Fruit fly (Drosophila melanogaster) whole organism, embryonic: Measurements from ENCODE around the gene AP-1-2beta.

Source experiments
- CG10267 ChIP-seq: fragments of 200-800 bp; sonication (Bioruptor generic); optimal IDR thresholded peaks from 2 replicates; lab custom pipeline; 2018; ENCODE audit warnings: missing biosample characterization, mild to moderate bottlenecking, missing genetic modification characterization, moderate library complexity
- CG10979 ChIP-seq: fragments of 200-800 bp; sonication (Bioruptor generic); optimal IDR thresholded peaks from 2 replicates; lab custom pipeline; 2018; ENCODE audit warnings: missing biosample characterization, mild to moderate bottlenecking, missing genetic modification characterization, moderate library complexity
- CG12391 ChIP-seq: fragments of 200-800 bp; sonication (Bioruptor generic); optimal IDR thresholded peaks from 3 replicates; lab custom pipeline; 2018; ENCODE audit warnings: missing biosample characterization, mild to moderate bottlenecking, missing genetic modification characterization, moderate library complexity
- CG13424 ChIP-seq: fragments of 200-800 bp; sonication (Bioruptor generic); optimal IDR thresholded peaks from 2 replicates; lab custom pipeline; 2019; ENCODE audit warnings: missing biosample characterization, mild to moderate bottlenecking, missing genetic modification characterization, moderate library complexity
- CG13775 ChIP-seq: fragments of 200-800 bp; sonication (Bioruptor generic); optimal IDR thresholded peaks from 3 replicates; lab custom pipeline; 2017; ENCODE audit warnings: missing biosample characterization, mild to moderate bottlenecking, missing genetic modification characterization
- CG13894 ChIP-seq: fragments of 200-800 bp; sonication (Bioruptor generic); optimal IDR thresholded peaks from 3 replicates; lab custom pipeline; 2018; ENCODE audit warnings: missing biosample characterization, mild to moderate bottlenecking, missing genetic modification characterization, moderate library complexity
- CG16815 ChIP-seq: fragments of 200-800 bp; sonication (Bioruptor generic); optimal IDR thresholded peaks from 3 replicates; lab custom pipeline; 2017; ENCODE audit warnings: missing biosample characterization, mild to moderate bottlenecking, missing genetic modification characterization
- CG17361 ChIP-seq: fragments of 200-800 bp; sonication (Bioruptor generic); IDR thresholded peaks from 3 replicates; pipeline ENCODE4 v1.3.6; 2022; ENCODE audit warnings: missing biosample characterization, missing genetic modification characterization
- CG18619 ChIP-seq: fragments of 200-800 bp; sonication (Bioruptor generic); optimal IDR thresholded peaks from 3 replicates; lab custom pipeline; 2017; ENCODE audit warnings: missing biosample characterization, mild to moderate bottlenecking, missing genetic modification characterization
- CG2199 ChIP-seq: fragments of 200-800 bp; sonication (Bioruptor generic); IDR thresholded peaks from 3 replicates; pipeline ENCODE4 v1.3.6; 2022; ENCODE audit warnings: missing biosample characterization, missing genetic modification characterization
- CG30403 ChIP-seq: fragments of 200-800 bp; sonication (Bioruptor generic); optimal IDR thresholded peaks from 3 replicates; lab custom pipeline; 2016; ENCODE audit warnings: missing biosample characterization, missing genetic modification characterization
- CG3065 ChIP-seq: fragments of 200-800 bp; sonication (Bioruptor generic); optimal IDR thresholded peaks from 2 replicates; lab custom pipeline; 2016; ENCODE audit warnings: missing biosample characterization, missing genetic modification characterization
- CG33557 ChIP-seq: fragments of 200-800 bp; sonication (Bioruptor generic); optimal IDR thresholded peaks from 2 replicates; lab custom pipeline; 2019; ENCODE audit warnings: missing biosample characterization, mild to moderate bottlenecking, missing genetic modification characterization, moderate library complexity
- CG4820 ChIP-seq: fragments of 200-800 bp; sonication (Bioruptor generic); optimal IDR thresholded peaks from 3 replicates; lab custom pipeline; 2016; ENCODE audit warnings: missing biosample characterization, missing genetic modification characterization
- CG5953 ChIP-seq: fragments of 200-800 bp; sonication (Bioruptor generic); IDR thresholded peaks from 2 replicates; pipeline ENCODE4 v1.3.6; 2022; ENCODE audit warnings: missing biosample characterization, missing genetic modification characterization
- CG7786 ChIP-seq: fragments of 200-800 bp; sonication (Bioruptor generic); optimal IDR thresholded peaks from 2 replicates; lab custom pipeline; 2016; ENCODE audit warnings: missing biosample characterization, missing genetic modification characterization
- CG8359 ChIP-seq: fragments of 200-800 bp; sonication (Bioruptor generic); optimal IDR thresholded peaks from 2 replicates; lab custom pipeline; 2017; ENCODE audit warnings: missing biosample characterization, mild to moderate bottlenecking, missing genetic modification characterization, borderline replicate concordance
- CTCF ChIP-seq: fragments of 200-800 bp; sonication (Bioruptor generic); optimal IDR thresholded peaks from 2 replicates; lab custom pipeline; 2017; ENCODE audit warnings: missing biosample characterization, mild to moderate bottlenecking, missing genetic modification characterization, moderate library complexity
- CoRest ChIP-seq: fragments of 200-800 bp; sonication (Bioruptor generic); optimal IDR thresholded peaks from 3 replicates; lab custom pipeline; 2018; ENCODE audit warnings: missing biosample characterization, mild to moderate bottlenecking, missing genetic modification characterization, moderate library complexity
- Deaf1 ChIP-seq: fragments of 200-800 bp; optimal IDR thresholded peaks from 3 replicates; lab custom pipeline; 2019; ENCODE audit warnings: missing biosample characterization, mild to moderate bottlenecking, missing genetic modification characterization, moderate library complexity
- Dip2 ChIP-seq: fragments of 200-800 bp; sonication (Bioruptor generic); IDR thresholded peaks from 2 replicates; pipeline ENCODE4 v1.3.6; 2022; ENCODE audit warnings: missing biosample characterization, missing genetic modification characterization
- Dref ChIP-seq: fragments of 200-800 bp; sonication (Bioruptor generic); IDR thresholded peaks from 2 replicates; pipeline ENCODE4 v1.3.6; 2022; ENCODE audit warnings: missing biosample characterization, missing genetic modification characterization
- GATAe ChIP-seq: fragments of 200-800 bp; sonication (Bioruptor generic); conservative IDR thresholded peaks from 2 replicates; pipeline ENCODE4 v1.3.6; 2022; ENCODE audit warnings: missing biosample characterization, missing genetic modification characterization
- HLHmδ ChIP-seq: fragments of 200-800 bp; sonication (Bioruptor generic); optimal IDR thresholded peaks from 2 replicates; lab custom pipeline; 2018; ENCODE audit warnings: missing biosample characterization, mild to moderate bottlenecking, missing genetic modification characterization, moderate library complexity
- Kr ChIP-seq: fragments of 200-800 bp; sonication (Bioruptor generic); optimal IDR thresholded peaks from 2 replicates; lab custom pipeline; 2017; ENCODE audit warnings: missing biosample characterization, mild to moderate bottlenecking, missing genetic modification characterization
- MTF-1 ChIP-seq: fragments of 200-800 bp; sonication (Bioruptor generic); optimal IDR thresholded peaks from 2 replicates; lab custom pipeline; 2018; ENCODE audit warnings: missing biosample characterization, mild to moderate bottlenecking, missing genetic modification characterization, borderline replicate concordance
- Max ChIP-seq: fragments of 200-800 bp; sonication (Bioruptor generic); optimal IDR thresholded peaks from 2 replicates; lab custom pipeline; 2016; ENCODE audit warnings: missing biosample characterization, mild to moderate bottlenecking, missing genetic modification characterization
- Med ChIP-seq: fragments of 200-800 bp; sonication (Bioruptor generic); peaks from one replicate; lab custom pipeline; 2016; ENCODE audit warnings: missing biosample characterization, missing genetic modification characterization, mild to moderate bottlenecking, inconsistent platforms, moderate library complexity
- Neu2 ChIP-seq: fragments of 200-800 bp; sonication (Bioruptor generic); optimal IDR thresholded peaks from 3 replicates; lab custom pipeline; 2016; ENCODE audit warnings: missing biosample characterization, missing genetic modification characterization, borderline replicate concordance
- Opbp ChIP-seq: fragments of 200-800 bp; sonication (Bioruptor generic); IDR thresholded peaks from 3 replicates; pipeline ENCODE4 v1.3.6; 2022; ENCODE audit warnings: missing biosample characterization, missing genetic modification characterization; ENCODE audit not compliant: partially characterized antibody
- Pdp1 ChIP-seq, 2 experiments: fragments of 200-800 bp; sonication (Bioruptor generic); optimal IDR thresholded peaks; 3 replicates each; lab custom pipeline; 2016; ENCODE audit warnings: missing biosample characterization in 2 of 2, missing genetic modification characterization in 2 of 2, mild to moderate bottlenecking in 1 of 2, moderate library complexity in 1 of 2
- Ptx1 ChIP-seq: fragments of 200-800 bp; sonication (Bioruptor generic); IDR thresholded peaks from 2 replicates; pipeline ENCODE4 v1.3.6; 2022; ENCODE audit warnings: missing biosample characterization, missing genetic modification characterization
- YL-1 ChIP-seq: fragments of 200-800 bp; sonication (Bioruptor generic); optimal IDR thresholded peaks from 3 replicates; lab custom pipeline; 2017; ENCODE audit warnings: missing biosample characterization, mild to moderate bottlenecking, missing genetic modification characterization
- al ChIP-seq: fragments of 200-800 bp; sonication (Bioruptor generic); IDR thresholded peaks from 2 replicates; pipeline ENCODE4 v1.3.6; 2022; ENCODE audit warnings: missing biosample characterization, missing genetic modification characterization
- crol ChIP-seq: fragments of 200-800 bp; sonication (Bioruptor generic); IDR thresholded peaks from 2 replicates; pipeline ENCODE4 v1.3.6; 2022; ENCODE audit warnings: missing biosample characterization, missing genetic modification characterization
- ewg ChIP-seq: fragments of 200-800 bp; sonication (Bioruptor generic); optimal IDR thresholded peaks from 3 replicates; lab custom pipeline; 2017; ENCODE audit warnings: mild to moderate bottlenecking, missing biosample characterization, missing genetic modification reagents, missing genetic modification characterization
- gem ChIP-seq: fragments of 200-800 bp; sonication (Bioruptor generic); optimal IDR thresholded peaks from 2 replicates; lab custom pipeline; 2019; ENCODE audit warnings: missing biosample characterization, mild to moderate bottlenecking, missing genetic modification characterization, moderate library complexity
- gfzf ChIP-seq: fragments of 200-800 bp; sonication (Bioruptor generic); optimal IDR thresholded peaks from 2 replicates; lab custom pipeline; 2016; ENCODE audit warnings: missing biosample characterization, mild to moderate bottlenecking, missing genetic modification characterization, moderate library complexity
- kay ChIP-seq: fragments of 200-800 bp; sonication (Bioruptor generic); optimal IDR thresholded peaks from 2 replicates; lab custom pipeline; 2016; ENCODE audit warnings: missing biosample characterization, missing genetic modification characterization
- knrl ChIP-seq: fragments of 200-800 bp; sonication (Bioruptor generic); IDR thresholded peaks from 3 replicates; pipeline ENCODE4 v1.3.6; 2022; ENCODE audit warnings: missing biosample characterization, missing genetic modification characterization; ENCODE audit not compliant: partially characterized antibody
- luna ChIP-seq: fragments of 200-800 bp; sonication (Bioruptor generic); optimal IDR thresholded peaks from 2 replicates; lab custom pipeline; 2016; ENCODE audit warnings: missing biosample characterization, missing genetic modification characterization
- odd ChIP-seq: fragments of 200-800 bp; sonication (Bioruptor generic); optimal IDR thresholded peaks from 2 replicates; lab custom pipeline; 2017; ENCODE audit warnings: missing biosample characterization, mild to moderate bottlenecking, missing genetic modification characterization
- tgo ChIP-seq: fragments of 200-800 bp; sonication (Bioruptor generic); IDR thresholded peaks from 3 replicates; pipeline ENCODE4 v1.3.6; 2022; ENCODE audit warnings: missing biosample characterization, missing genetic modification characterization
- unpg ChIP-seq: fragments of 200-800 bp; sonication (Bioruptor generic); optimal IDR thresholded peaks from 3 replicates; lab custom pipeline; 2018; ENCODE audit warnings: missing biosample characterization, mild to moderate bottlenecking, missing genetic modification characterization, moderate library complexity
- wdn ChIP-seq: fragments of 200-800 bp; sonication (Bioruptor generic); IDR thresholded peaks from 2 replicates; pipeline ENCODE4 v1.3.6; 2022; ENCODE audit warnings: missing biosample characterization, missing genetic modification characterization
- yki ChIP-seq: fragments of >200 bp; optimal IDR thresholded peaks from 3 replicates; lab custom pipeline; 2018
- z ChIP-seq: fragments of 200-800 bp; sonication (Bioruptor generic); IDR thresholded peaks from 3 replicates; pipeline ENCODE4 v1.3.6; 2022; ENCODE audit warnings: missing biosample characterization, missing genetic modification characterization

AP-1-2beta gene

DNA sequence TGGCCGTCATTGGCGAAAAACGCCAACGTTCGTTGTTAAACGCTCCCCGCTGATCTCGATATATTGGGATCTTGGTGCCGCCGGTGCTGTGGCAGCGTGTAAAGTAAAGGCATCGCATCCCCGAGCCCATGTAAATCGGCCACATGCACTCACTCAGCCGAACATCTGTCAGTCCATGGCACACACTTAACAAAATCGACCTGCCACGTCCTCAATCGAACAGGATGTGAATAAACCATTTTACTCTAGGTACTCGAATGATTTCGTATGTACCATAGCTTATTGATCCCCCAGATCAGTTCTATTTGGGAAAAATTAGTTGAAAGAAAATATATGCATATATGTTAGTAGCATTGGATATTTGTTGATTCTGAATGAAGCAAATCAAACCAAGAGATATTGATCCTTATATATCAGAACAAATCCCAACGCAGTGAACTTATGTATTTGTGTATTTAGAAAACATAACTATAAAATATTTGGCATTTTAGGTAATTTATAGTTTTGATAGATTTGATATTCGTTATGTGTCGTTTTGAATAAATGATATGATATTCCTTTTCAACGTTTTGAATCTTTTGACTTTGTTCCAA, 14.4 kb upstream of the AP-1-2beta start (continued):
- TF ChIP-seq CG8359 (GFP tag; lab: Kevin White, UChicago): no peak
- no peak for TF ChIP-seq tgo
- TF ChIP-seq CG30403: no peak
- TF ChIP-seq CG13775: no peak
- no peak for TF ChIP-seq CG13424 (tag; lab: Kevin White, UChicago)
- no peak for TF ChIP-seq CG4820
- TF ChIP-seq CG10267 (tag; lab: Kevin White, UChicago): peak; percentile 2
- peak; percentile 10 for TF ChIP-seq CG33557 (GFP tag; lab: Kevin White, UChicago)
- TF ChIP-seq gfzf (GFP tag; lab: Kevin White, UChicago): no peak
- TF ChIP-seq Max (GFP tag; lab: Kevin White, UChicago): no peak
- no peak for TF ChIP-seq al (GFP tag; lab: Robert Waterston, UW)
- TF ChIP-seq gem (tag; lab: Kevin White, UChicago): peak; percentile 27
- TF ChIP-seq CG3065 (GFP tag; lab: Kevin White, UChicago): no peak
- peak; percentile 31 for TF ChIP-seq Med (GFP tag; lab: Kevin White, UChicago)
- TF ChIP-seq Neu2: no peak
- no peak for TF ChIP-seq HLHmδ (GFP tag; lab: Kevin White, UChicago)
- no peak for TF ChIP-seq Kr (GFP tag; lab: Kevin White, UChicago)
- TF ChIP-seq CG10979: peak; percentile 16
- TF ChIP-seq wdn (GFP tag; lab: Robert Waterston, UW): no peak
- no peak for TF ChIP-seq luna (GFP tag; lab: Kevin White, UChicago)
- no peak for TF ChIP-seq kay
- no peak for TF ChIP-seq CG5953 (GFP tag; lab: Robert Waterston, UW)
- TF ChIP-seq CG12391 (tag; lab: Kevin White, UChicago): peak; percentile 8
- peak; percentile 64; the same call in 2 of the 3 replicates for TF ChIP-seq CG17361 (GFP tag; lab: Robert Waterston, UW)

DNA sequence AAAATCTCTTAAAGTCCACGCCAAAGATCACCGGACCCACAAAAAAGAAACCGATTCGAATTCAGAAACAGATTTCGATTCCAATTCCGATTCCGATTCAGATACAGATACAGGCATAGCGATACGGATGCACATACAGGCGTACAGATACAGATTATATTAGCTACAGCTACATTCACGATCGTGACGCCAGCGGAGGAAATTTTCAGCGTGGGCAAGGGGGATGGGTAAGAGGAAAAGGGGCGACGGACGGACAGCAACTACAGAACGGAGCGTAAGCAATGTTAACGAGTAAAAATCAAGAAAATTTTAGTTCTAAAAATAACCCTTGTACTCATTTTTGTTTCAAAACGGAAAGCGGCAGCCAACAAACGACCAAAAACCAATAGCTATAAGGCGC, 13.8 kb upstream of the AP-1-2beta start:
- TF ChIP-seq crol (GFP tag; lab: Robert Waterston, UW) (peak; percentile 75; the same call in 1 of the 2 replicates), Deaf1 (tag; lab: Kevin White, UChicago) (peak; percentile 10), z (GFP tag; lab: Robert Waterston, UW) (0 out of 3 replicates have a peak, but pooled peaks have one; percentile 45), CG18619 (GFP tag; lab: Kevin White, UChicago) (no peak), CG2199 (GFP tag; lab: Robert Waterston, UW) (peak; percentile 54; the same call in 2 of the 3 replicates)

DNA sequence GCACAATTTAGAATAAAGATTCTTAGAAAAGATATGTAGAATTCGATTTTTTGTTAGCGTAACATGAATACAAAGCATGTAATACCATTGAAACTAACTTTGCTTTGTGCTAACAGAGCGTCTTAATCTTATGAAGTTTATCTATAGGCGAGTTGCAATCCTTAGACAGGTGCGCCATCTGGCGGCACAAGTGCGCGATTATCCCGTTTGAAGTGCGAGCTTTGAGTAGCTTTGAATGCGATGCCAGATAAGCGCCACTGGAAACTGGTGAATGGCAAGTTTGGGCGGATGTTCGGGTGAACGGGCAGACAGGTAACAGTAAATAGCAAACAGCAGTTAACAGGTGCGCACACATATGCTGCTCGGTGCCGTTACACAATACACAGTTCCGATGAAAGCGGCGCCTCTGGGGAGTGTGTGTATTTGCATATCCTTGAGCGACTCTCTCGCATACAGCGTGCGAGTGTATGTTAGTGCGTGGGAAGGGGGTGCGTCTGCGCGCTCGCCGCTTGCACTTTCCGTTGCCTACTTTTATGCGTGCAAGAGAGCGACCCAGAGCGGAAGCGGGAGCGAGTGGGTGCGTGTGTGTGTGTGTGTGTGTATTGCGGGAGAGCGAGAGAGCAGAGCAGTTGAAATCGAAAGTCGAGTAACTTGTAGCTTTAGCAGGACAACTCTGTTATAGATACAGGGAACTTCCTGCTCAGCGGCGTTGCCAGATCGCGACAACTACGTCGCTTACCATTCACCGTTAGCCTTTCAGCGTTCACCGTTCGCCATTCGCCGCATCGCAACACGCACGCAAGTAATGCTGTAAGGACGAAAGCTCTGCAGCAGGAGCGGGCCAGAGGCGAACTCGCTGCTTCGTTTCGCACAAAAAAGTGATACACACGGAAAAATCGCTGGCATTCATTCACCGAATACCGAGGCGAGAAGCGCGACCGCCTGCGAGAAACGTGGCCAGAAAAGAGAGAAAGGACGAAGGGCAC, 12.5 kb upstream of the AP-1-2beta start, which contains the start of gene CG12531:
CG12531 (plus strand) TSS at position 936 of the 986 bp plus-strand sequence.
- TF ChIP-seq odd (no peak), unpg (GFP tag; lab: Kevin White, UChicago) (no peak), yki (lab: Kevin White, UChicago) (peak; percentile 7), YL-1 (GFP tag; lab: Kevin White, UChicago) (no peak), CoRest (tag; lab: Kevin White, UChicago) (no peak), ewg (GFP tag; lab: Kevin White, UChicago) (peak; percentile 90), Dref (no peak), MTF-1 (GFP tag; lab: Kevin White, UChicago) (no peak), CG7786 (no peak), GATAe (GFP tag; lab: Robert Waterston, UW) (no peak), CTCF (GFP tag; lab: Kevin White, UChicago) (peak; percentile 89), CG13894 (tag; lab: Kevin White, UChicago) (peak; percentile 24), knrl (GFP tag; lab: Robert Waterston, UW) (no peak), Ptx1 (GFP tag; lab: Robert Waterston, UW) (no peak), Opbp (GFP tag; lab: Robert Waterston, UW) (no peak), Pdp1 (GFP tag; optimal IDR thresholded peaks at IDR 0.05; lab: Kevin White, UChicago) (peak in 1 of 2 experiments; percentile 57), CG16815 (GFP tag; lab: Kevin White, UChicago) (no peak), Med (GFP tag; lab: Kevin White, UChicago) (peak; percentile 20), Dip2 (GFP tag; lab: Robert Waterston, UW) (no peak)
